Fruit fly (Drosophila melanogaster): ENCODE data around the gene Alms1b.

- TF ChIP-seq bigmax (GFP tag; optimal IDR thresholded peaks at IDR 0.05) = no peak
- no peak for TF ChIP-seq kni (GFP tag; optimal IDR thresholded peaks at IDR 0.05)
These were observed 46.7 kb upstream of the Alms1b start for dm6 chrX:4677427-4677826.
